Fruit fly (Drosophila melanogaster) whole organism, embryonic: Measurements from ENCODE around the gene spd-2.

Source experiments
- Bgb ChIP-seq: fragments of 200-800 bp; sonication (Bioruptor generic); IDR thresholded peaks from 2 replicates; pipeline ENCODE4 v1.3.6; 2022; ENCODE audit warnings: missing biosample characterization, missing genetic modification characterization; ENCODE audit not compliant: partially characterized antibody
- C15 ChIP-seq: fragments of 200-800 bp; sonication (Bioruptor generic); IDR thresholded peaks from 3 replicates; pipeline ENCODE4 v1.3.6; 2022; ENCODE audit warnings: missing biosample characterization, missing genetic modification characterization
- CG1024 ChIP-seq: fragments of 200-800 bp; sonication (Bioruptor generic); IDR thresholded peaks from 2 replicates; pipeline ENCODE4 v1.3.6; 2022; ENCODE audit warnings: missing biosample characterization, missing genetic modification characterization
- CG10274 ChIP-seq: fragments of 200-800 bp; sonication (Bioruptor generic); optimal IDR thresholded peaks from 3 replicates; lab custom pipeline; 2017; ENCODE audit warnings: missing biosample characterization, mild to moderate bottlenecking, missing genetic modification characterization
- CG12155 ChIP-seq: fragments of 200-800 bp; sonication (Bioruptor generic); optimal IDR thresholded peaks from 3 replicates; lab custom pipeline; 2016; ENCODE audit warnings: missing biosample characterization, missing genetic modification characterization
- CG13775 ChIP-seq: fragments of 200-800 bp; sonication (Bioruptor generic); optimal IDR thresholded peaks from 3 replicates; lab custom pipeline; 2017; ENCODE audit warnings: missing biosample characterization, mild to moderate bottlenecking, missing genetic modification characterization
- CG1529 ChIP-seq: fragments of 200-800 bp; sonication (Bioruptor generic); optimal IDR thresholded peaks from 3 replicates; lab custom pipeline; 2018; ENCODE audit warnings: missing biosample characterization, missing genetic modification characterization
- CG15479 ChIP-seq: fragments of 200-800 bp; sonication (Bioruptor generic); optimal IDR thresholded peaks from 3 replicates; lab custom pipeline; 2019; ENCODE audit warnings: missing biosample characterization, mild to moderate bottlenecking, missing genetic modification characterization, moderate library complexity
- CG16815 ChIP-seq: fragments of 200-800 bp; sonication (Bioruptor generic); optimal IDR thresholded peaks from 3 replicates; lab custom pipeline; 2017; ENCODE audit warnings: missing biosample characterization, mild to moderate bottlenecking, missing genetic modification characterization
- CG16863 ChIP-seq: fragments of 200-800 bp; sonication (Bioruptor generic); optimal IDR thresholded peaks from 3 replicates; lab custom pipeline; 2016; ENCODE audit warnings: missing biosample characterization, missing genetic modification characterization
- CG18619 ChIP-seq: fragments of 200-800 bp; sonication (Bioruptor generic); optimal IDR thresholded peaks from 3 replicates; lab custom pipeline; 2017; ENCODE audit warnings: missing biosample characterization, mild to moderate bottlenecking, missing genetic modification characterization
- CG2116 ChIP-seq: fragments of 200-800 bp; sonication (Bioruptor generic); optimal IDR thresholded peaks from 3 replicates; lab custom pipeline; 2018; ENCODE audit warnings: missing biosample characterization, mild to moderate bottlenecking, missing genetic modification characterization
- CG2202 ChIP-seq: fragments of 200-800 bp; sonication (Bioruptor generic); optimal IDR thresholded peaks from 2 replicates; lab custom pipeline; 2018; ENCODE audit warnings: missing biosample characterization, mild to moderate bottlenecking, missing genetic modification characterization
- CG2875 ChIP-seq: fragments of 200-800 bp; sonication (Bioruptor generic); optimal IDR thresholded peaks from 2 replicates; lab custom pipeline; 2017; ENCODE audit warnings: missing biosample characterization, mild to moderate bottlenecking, missing genetic modification characterization, missing genetic modification reagents
- CG30020 ChIP-seq: fragments of 200-800 bp; optimal IDR thresholded peaks from 2 replicates; lab custom pipeline; 2019; ENCODE audit warnings: missing biosample characterization, mild to moderate bottlenecking, missing genetic modification characterization, moderate library complexity
- CG30403 ChIP-seq: fragments of 200-800 bp; sonication (Bioruptor generic); optimal IDR thresholded peaks from 3 replicates; lab custom pipeline; 2016; ENCODE audit warnings: missing biosample characterization, missing genetic modification characterization
- CG32772 ChIP-seq: fragments of 200-800 bp; sonication (Bioruptor generic); IDR thresholded peaks from 2 replicates; pipeline ENCODE4 v1.3.6; 2022; ENCODE audit warnings: missing biosample characterization, missing genetic modification characterization
- CG3407 ChIP-seq: fragments of 200-800 bp; sonication (Bioruptor generic); optimal IDR thresholded peaks from 2 replicates; lab custom pipeline; 2018; ENCODE audit warnings: missing biosample characterization, mild to moderate bottlenecking, missing genetic modification characterization
- CG34422 ChIP-seq: fragments of 200-800 bp; sonication (Bioruptor generic); IDR thresholded peaks from 3 replicates; pipeline ENCODE4 v1.3.6; 2022; ENCODE audit warnings: missing biosample characterization, missing genetic modification characterization
- CG3995 ChIP-seq: fragments of 200-800 bp; sonication (Bioruptor generic); optimal IDR thresholded peaks from 3 replicates; lab custom pipeline; 2016; ENCODE audit warnings: missing biosample characterization, missing genetic modification characterization
- CG4820 ChIP-seq: fragments of 200-800 bp; sonication (Bioruptor generic); optimal IDR thresholded peaks from 3 replicates; lab custom pipeline; 2016; ENCODE audit warnings: missing biosample characterization, missing genetic modification characterization
- CG8765 ChIP-seq: fragments of 200-800 bp; sonication (Bioruptor generic); IDR thresholded peaks from 2 replicates; pipeline ENCODE4 v1.3.6; 2022; ENCODE audit warnings: missing biosample characterization, missing genetic modification characterization
- CG9817 ChIP-seq: fragments of 200-800 bp; sonication (Bioruptor generic); optimal IDR thresholded peaks from 2 replicates; lab custom pipeline; 2018; ENCODE audit warnings: missing biosample characterization, mild to moderate bottlenecking, missing genetic modification characterization, moderate library complexity
- CkIIα-i1 ChIP-seq: fragments of 200-800 bp; sonication (Bioruptor generic); IDR thresholded peaks from 2 replicates; pipeline ENCODE4 v1.3.6; 2022; ENCODE audit warnings: missing biosample characterization, missing genetic modification characterization
- CoRest ChIP-seq: fragments of 200-800 bp; sonication (Bioruptor generic); optimal IDR thresholded peaks from 3 replicates; lab custom pipeline; 2018; ENCODE audit warnings: missing biosample characterization, mild to moderate bottlenecking, missing genetic modification characterization, moderate library complexity
- Dll ChIP-seq: fragments of 200-800 bp; sonication (Bioruptor generic); IDR thresholded peaks from 4 replicates; pipeline ENCODE4 v1.3.6; 2022; ENCODE audit warnings: missing biosample characterization, missing genetic modification characterization; ENCODE audit not compliant: partially characterized antibody
- Doc2 ChIP-seq: fragments of 200-800 bp; sonication (Bioruptor generic); IDR thresholded peaks from 2 replicates; pipeline ENCODE4 v1.3.6; 2022; ENCODE audit warnings: missing biosample characterization, missing genetic modification characterization
- Drgx ChIP-seq: fragments of 200-800 bp; sonication (Bioruptor generic); IDR thresholded peaks from 2 replicates; pipeline ENCODE4 v1.3.6; 2022; ENCODE audit warnings: missing biosample characterization, missing genetic modification characterization
- Eip74EF ChIP-seq, 2 experiments: fragments of 200-800 bp in 1 of 2; fragments of >200 bp in 1 of 2; sonication (Bioruptor generic) in 1 of 2; optimal IDR thresholded peaks; 2 replicates each; lab custom pipeline; 2017 to 2019; ENCODE audit warnings: missing biosample characterization in 2 of 2, missing genetic modification characterization in 2 of 2, mild to moderate bottlenecking in 1 of 2, moderate library complexity in 1 of 2
- Fer2 ChIP-seq: fragments of 200-800 bp; sonication (Bioruptor generic); optimal IDR thresholded peaks from 2 replicates; lab custom pipeline; 2018; ENCODE audit warnings: missing biosample characterization, mild to moderate bottlenecking, missing genetic modification characterization, moderate library complexity
- HmgZ ChIP-seq: fragments of 200-800 bp; sonication (Bioruptor generic); optimal IDR thresholded peaks from 2 replicates; lab custom pipeline; 2018; ENCODE audit warnings: missing biosample characterization, mild to moderate bottlenecking, missing genetic modification characterization
- Rfx ChIP-seq: fragments of 200-800 bp; sonication (Bioruptor generic); IDR thresholded peaks from 2 replicates; pipeline ENCODE4 v1.3.6; 2022; ENCODE audit warnings: missing biosample characterization, missing genetic modification characterization
- Scr ChIP-seq: fragments of 200-800 bp; sonication (Bioruptor generic); IDR thresholded peaks from 2 replicates; pipeline ENCODE4 v1.3.6; 2022; ENCODE audit warnings: missing biosample characterization, missing genetic modification characterization; ENCODE audit not compliant: partially characterized antibody
- Sin3A ChIP-seq: fragments of >200 bp; optimal IDR thresholded peaks from 2 replicates; lab custom pipeline; 2018
- Sry-β ChIP-seq: fragments of 200-800 bp; sonication (Bioruptor generic); optimal IDR thresholded peaks from 2 replicates; lab custom pipeline; 2018; ENCODE audit warnings: missing biosample characterization, mild to moderate bottlenecking, missing genetic modification characterization, moderate library complexity
- Taf1 ChIP-seq: fragments of 200-800 bp; sonication (Bioruptor generic); IDR thresholded peaks from 2 replicates; pipeline ENCODE4 v1.3.6; 2022; ENCODE audit warnings: missing biosample characterization, missing genetic modification characterization
- YL-1 ChIP-seq: fragments of 200-800 bp; sonication (Bioruptor generic); optimal IDR thresholded peaks from 3 replicates; lab custom pipeline; 2017; ENCODE audit warnings: missing biosample characterization, mild to moderate bottlenecking, missing genetic modification characterization
- ab ChIP-seq: fragments of 200-800 bp; sonication (Bioruptor generic); optimal IDR thresholded peaks from 2 replicates; lab custom pipeline; 2016; ENCODE audit warnings: missing biosample characterization, missing genetic modification characterization
- dan ChIP-seq: fragments of 200-800 bp; sonication (Bioruptor generic); IDR thresholded peaks from 2 replicates; pipeline ENCODE4 v1.3.6; 2022; ENCODE audit warnings: missing biosample characterization, missing genetic modification characterization
- gcm2 ChIP-seq: fragments of 200-800 bp; sonication (Bioruptor generic); optimal IDR thresholded peaks from 2 replicates; lab custom pipeline; 2016; ENCODE audit warnings: missing biosample characterization, missing genetic modification characterization
- grau ChIP-seq: fragments of 200-800 bp; optimal IDR thresholded peaks from 3 replicates; lab custom pipeline; 2019; ENCODE audit warnings: missing biosample characterization, mild to moderate bottlenecking, missing genetic modification characterization, moderate library complexity
- inv ChIP-seq: fragments of 200-800 bp; sonication (Bioruptor generic); IDR thresholded peaks from 2 replicates; pipeline ENCODE4 v1.3.6; 2022; ENCODE audit warnings: missing biosample characterization, missing genetic modification characterization; ENCODE audit not compliant: partially characterized antibody
- ken ChIP-seq: fragments of 200-800 bp; sonication (Bioruptor generic); IDR thresholded peaks from 3 replicates; pipeline ENCODE4 v1.3.6; 2022; ENCODE audit warnings: missing biosample characterization, missing genetic modification characterization
- lmd ChIP-seq: fragments of 200-800 bp; sonication (Bioruptor generic); IDR thresholded peaks from 2 replicates; pipeline ENCODE4 v1.3.6; 2022; ENCODE audit warnings: missing biosample characterization, missing genetic modification characterization
- onecut ChIP-seq: fragments of 200-800 bp; sonication (Bioruptor generic); IDR thresholded peaks from 2 replicates; pipeline ENCODE4 v1.3.6; 2022; ENCODE audit warnings: missing biosample characterization, missing genetic modification characterization
- pzg ChIP-seq: fragments of 200-800 bp; sonication (Bioruptor generic); optimal IDR thresholded peaks from 3 replicates; lab custom pipeline; 2018; ENCODE audit warnings: missing biosample characterization, mild to moderate bottlenecking, missing genetic modification characterization, moderate library complexity
- run ChIP-seq: fragments of 200-800 bp; sonication (Bioruptor generic); optimal IDR thresholded peaks from 3 replicates; lab custom pipeline; 2018; ENCODE audit warnings: missing biosample characterization, mild to moderate bottlenecking, missing genetic modification characterization
- stwl ChIP-seq: fragments of 200-800 bp; sonication (Bioruptor generic); optimal IDR thresholded peaks from 3 replicates; lab custom pipeline; 2018; ENCODE audit warnings: missing biosample characterization, mild to moderate bottlenecking, missing genetic modification characterization, moderate library complexity
- toy ChIP-seq: fragments of 200-800 bp; sonication (Bioruptor generic); IDR thresholded peaks from 2 replicates; pipeline ENCODE4 v1.3.6; 2022; ENCODE audit warnings: missing biosample characterization, missing genetic modification characterization

Gene spd-2

dm6 chr3L:16610201-16610600 lies 15.4 kb upstream of the spd-2 start, which contains the start of gene Prosbeta6 (continued):
- TF ChIP-seq YL-1 (GFP tag; lab: Kevin White, UChicago), result peak; percentile 13
- no peak for TF ChIP-seq inv (GFP tag; lab: Robert Waterston, UW)
- peak; percentile 66 for TF ChIP-seq pzg (GFP tag; lab: Kevin White, UChicago)
- TF ChIP-seq Dll (GFP tag; lab: Robert Waterston, UW), result peak; percentile 56; the same call in 3 of the 4 replicates
- TF ChIP-seq CG3407 (GFP tag; lab: Kevin White, UChicago), result no peak
- peak; percentile 14 for TF ChIP-seq CG30020
- TF ChIP-seq Rfx (GFP tag; lab: Robert Waterston, UW), result no peak
- TF ChIP-seq Scr (GFP tag; lab: Robert Waterston, UW), result peak; percentile 59
- TF ChIP-seq stwl (tag; lab: Kevin White, UChicago), result peak; percentile 45
- peak; percentile 26 for TF ChIP-seq CG3995 (GFP tag; lab: Kevin White, UChicago)
- TF ChIP-seq CG34422 (GFP tag; lab: Robert Waterston, UW), result no peak
- TF ChIP-seq CG10274 (GFP tag; lab: Kevin White, UChicago), result no peak
- TF ChIP-seq, all 482 proteins: peak for 43

- no peak for TF ChIP-seq CG2202 (tag; lab: Kevin White, UChicago)
- TF ChIP-seq ab (GFP tag; lab: Kevin White, UChicago), result peak; percentile 12
- no peak for TF ChIP-seq Eip74EF (GFP tag; optimal IDR thresholded peaks at IDR 0.05; lab: Kevin White, UChicago)
- TF ChIP-seq CG30403, result peak; percentile 64
- peak; percentile 38 for TF ChIP-seq CoRest (tag; lab: Kevin White, UChicago)
- TF ChIP-seq Doc2 (GFP tag; lab: Robert Waterston, UW), result no peak
- TF ChIP-seq CkIIα-i1 (GFP tag; lab: Robert Waterston, UW), result no peak
- no peak for TF ChIP-seq Bgb (GFP tag; lab: Robert Waterston, UW)
- no peak for TF ChIP-seq CG15479
- peak; percentile 56 for TF ChIP-seq onecut (GFP tag; lab: Robert Waterston, UW)
- TF ChIP-seq CG16863 (GFP tag; lab: Kevin White, UChicago), result peak; percentile 35
- TF ChIP-seq Fer2, result peak; percentile 9
- TF ChIP-seq HmgZ (tag; lab: Kevin White, UChicago), result peak; percentile 79
- no peak for TF ChIP-seq CG2875 (GFP tag; lab: Kevin White, UChicago)
- no peak for TF ChIP-seq toy (GFP tag; lab: Robert Waterston, UW)
- TF ChIP-seq CG1024 (GFP tag; lab: Robert Waterston, UW), result no peak
- peak; percentile 37 for TF ChIP-seq YL-1 (GFP tag; lab: Kevin White, UChicago)
- TF ChIP-seq CG1529 (GFP tag; lab: Kevin White, UChicago), result no peak
- peak; percentile 59 for TF ChIP-seq grau (tag; lab: Kevin White, UChicago)
- peak; percentile 68; the same call in 1 of the 2 replicates for TF ChIP-seq lmd (GFP tag; lab: Robert Waterston, UW)
- TF ChIP-seq CG4820 (GFP tag; lab: Kevin White, UChicago), result no peak
- peak; percentile 41 for TF ChIP-seq CG13775 (GFP tag; lab: Kevin White, UChicago)
- TF ChIP-seq dan (GFP tag; lab: Robert Waterston, UW), result no peak
- peak; percentile 65 for TF ChIP-seq Taf1 (GFP tag; lab: Robert Waterston, UW)
- no peak for TF ChIP-seq CG16815
- peak; percentile 81 for TF ChIP-seq Drgx (GFP tag; lab: Robert Waterston, UW)
- no peak for TF ChIP-seq CG8765
- TF ChIP-seq Sry-β, result no peak
- peak; percentile 58 for TF ChIP-seq CG12155 (GFP tag; lab: Kevin White, UChicago)
- 0 out of 2 replicates have a peak, but pooled peaks have one; percentile 24 for TF ChIP-seq CG32772 (GFP tag; lab: Robert Waterston, UW)
- TF ChIP-seq CG2116 (GFP tag; lab: Kevin White, UChicago), result peak; percentile 0
- no peak for TF ChIP-seq run (tag; lab: Kevin White, UChicago)
- TF ChIP-seq C15, result no peak
- TF ChIP-seq ken (GFP tag; lab: Robert Waterston, UW), result peak; percentile 83
- peak; percentile 29 for TF ChIP-seq gcm2 (GFP tag; lab: Kevin White, UChicago)
- TF ChIP-seq CG18619 (GFP tag; lab: Kevin White, UChicago), result peak; percentile 20
- TF ChIP-seq CG9817 (tag; lab: Kevin White, UChicago), result peak; percentile 55
- peak; percentile 17 for TF ChIP-seq Sin3A (lab: Kevin White, UChicago)
These were observed 14.3 kb upstream of the spd-2 start, which contains the start of gene CG4098 for dm6 chr3L:16609120-16609519. TSS of gene CG4098 (minus strand) at chr3L:16609347.
